Fruit fly (Drosophila melanogaster): ENCODE results near the gene CG6885.

Gene CG6885

dm6 chr3L:18758894-18759569 lies 14.7 kb downstream of the CG6885 start (continued):
- TF ChIP-seq CkIIα-i1 (GFP tag; IDR thresholded peaks at IDR 0.05) (no peak), usp (GFP tag; optimal IDR thresholded peaks at IDR 0.05) (no peak), jumu (GFP tag; optimal IDR thresholded peaks at IDR 0.05) (no peak), pum (GFP tag; optimal IDR thresholded peaks at IDR 0.05) (no peak), bcd (GFP tag; optimal IDR thresholded peaks at IDR 0.05) (no peak), sr (GFP tag; IDR thresholded peaks at IDR 0.05) (peak; percentile 68; the same call in 2 of the 3 replicates), CG2120 (GFP tag; optimal IDR thresholded peaks at IDR 0.05) (no peak), cwo (GFP tag; optimal IDR thresholded peaks at IDR 0.05) (peak; percentile 100), vfl (GFP tag; optimal IDR thresholded peaks at IDR 0.05) (no peak), CG9437 (GFP tag; optimal IDR thresholded peaks at IDR 0.05) (no peak), so (GFP tag; IDR thresholded peaks at IDR 0.05) (peak; percentile 36; the same call in 1 of the 3 replicates), dan (GFP tag; IDR thresholded peaks at IDR 0.05) (no peak), fru (optimal IDR thresholded peaks at IDR 0.05) (no peak), PHDP (tag; optimal IDR thresholded peaks at IDR 0.05) (no peak), CG12942 (GFP tag; optimal IDR thresholded peaks at IDR 0.05) (no peak), shn (GFP tag; optimal IDR thresholded peaks at IDR 0.05) (no peak), tio (GFP tag; optimal IDR thresholded peaks at IDR 0.05) (no peak), chn (GFP tag; optimal IDR thresholded peaks at IDR 0.05) (no peak), CG1647 (GFP tag; optimal IDR thresholded peaks at IDR 0.05) (no peak), E2f1 (GFP tag; IDR thresholded peaks at IDR 0.05) (no peak), Antp (GFP tag; optimal IDR thresholded peaks at IDR 0.05) (no peak), Jarid2 (GFP tag; optimal IDR thresholded peaks at IDR 0.05) (peak; percentile 43), Dll (GFP tag; IDR thresholded peaks at IDR 0.05; ENCODE audit: partially characterized antibody) (0 out of 4 replicates have a peak, but pooled peaks have one; percentile 37), CG13894 (tag; optimal IDR thresholded peaks at IDR 0.05) (peak; percentile 37), sna (GFP tag; IDR thresholded peaks at IDR 0.05; ENCODE audit: partially characterized antibody) (peak; percentile 58; the same call in 1 of the 2 replicates), CG18599 (GFP tag; optimal IDR thresholded peaks at IDR 0.05) (peak; percentile 3), dysf (GFP tag; IDR thresholded peaks at IDR 0.05) (no peak), CoRest (tag; optimal IDR thresholded peaks at IDR 0.05) (no peak), CG9932 (GFP tag; IDR thresholded peaks at IDR 0.05) (no peak), bsh (GFP tag; optimal IDR thresholded peaks at IDR 0.05) (peak in 1 of 2 experiments; percentile 3), Hr78 (GFP tag; optimal IDR thresholded peaks at IDR 0.05) (peak in 1 of 2 experiments; percentile 52), yki (optimal IDR thresholded peaks at IDR 0.05) (no peak), sqz (GFP tag; optimal IDR thresholded peaks at IDR 0.05) (peak; percentile 61), TFAM (GFP tag; optimal IDR thresholded peaks at IDR 0.05) (no peak), CG2678 (tag; optimal IDR thresholded peaks at IDR 0.05) (no peak), Mad (GFP tag; optimal IDR thresholded peaks at IDR 0.05) (no peak), CG15601 (tag; optimal IDR thresholded peaks at IDR 0.05) (peak; percentile 31), CG34422 (GFP tag; IDR thresholded peaks at IDR 0.05) (peak; percentile 62; the same call in 1 of the 3 replicates), Camta (GFP tag; optimal IDR thresholded peaks at IDR 0.05) (no peak), Hr51 (GFP tag; optimal IDR thresholded peaks at IDR 0.05) (peak in 1 of 2 experiments; percentile 18), Bdp1 (GFP tag; optimal IDR thresholded peaks at IDR 0.05) (no peak), ems (GFP tag; optimal IDR thresholded peaks at IDR 0.05) (no peak), CG17829 (tag; optimal IDR thresholded peaks at IDR 0.05) (no peak), CG12219 (GFP tag; optimal IDR thresholded peaks at IDR 0.05) (no peak), Lim3 (GFP tag; IDR thresholded peaks at IDR 0.05) (no peak), Meics (GFP tag; optimal IDR thresholded peaks at IDR 0.05) (no peak), tll (GFP tag; optimal IDR thresholded peaks at IDR 0.05) (no peak), zen (tag; optimal IDR thresholded peaks at IDR 0.05) (no peak), NFAT (GFP tag; IDR thresholded peaks at IDR 0.05) (no peak), CG34376 (GFP tag; optimal IDR thresholded peaks at IDR 0.05) (peak; percentile 74)

All from whole organism, embryonic.